Worm (Caenorhabditis elegans) whole organism, L4/young adult: Measurements from ENCODE around the gene dab-1.

Experiments
- W03F9.2 ChIP-seq: fragments of 150-350 bp; optimal IDR thresholded peaks from 2 replicates; lab custom pipeline; 2014; ENCODE audit warnings: missing biosample characterization, missing genetic modification characterization
- him-1 ChIP-seq: sonication (generic microtip); optimal IDR thresholded peaks from 2 replicates; lab custom pipeline; 2016; ENCODE audit warnings: missing genotype, missing genetic modification reagents, missing genetic modification characterization, missing compliant biosample characterization

DNA sequence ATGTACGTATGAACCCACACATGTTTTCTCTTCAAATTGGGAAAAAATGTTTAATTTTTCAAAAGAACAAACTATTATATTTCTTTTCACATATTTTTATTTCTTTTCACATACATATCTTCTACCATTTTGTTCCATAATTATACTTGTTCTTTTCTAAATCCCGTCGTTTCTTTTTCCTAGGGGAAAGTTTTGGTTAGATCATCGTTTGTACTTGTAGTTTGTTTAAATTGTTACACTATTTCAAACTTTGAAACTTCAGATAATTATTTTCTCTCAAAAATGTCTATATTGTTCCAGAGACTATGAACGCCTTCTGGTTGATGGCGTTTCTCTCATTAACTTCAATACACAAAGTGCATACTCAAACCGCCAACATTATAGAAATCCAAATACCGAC lies 33.8 kb downstream of the dab-1 start, which contains the start of gene F35C11.7:
- TF ChIP-seq him-1 (tag; lab: Kevin White, UChicago): no peak
- TF ChIP-seq W03F9.2: no peak
